Worm (Caenorhabditis elegans) whole organism, late embryonic: ENCODE measurements around the gene T13F2.2.
"Not testable (repeated sequence)": the region's sequence is repeated elsewhere in the genome, so short reads cannot be mapped to it uniquely, and the experiment has no call there.

Source experiments
- C08G9.2 ChIP-seq: sonication (generic microtip); optimal IDR thresholded peaks from 2 replicates; lab custom pipeline; 2016; ENCODE audit warnings: mild to moderate bottlenecking, missing genetic modification characterization, moderate library complexity, missing compliant biosample characterization
- C38D4.7 ChIP-seq: fragments of 200-800 bp; sonication (Bioruptor generic); optimal IDR thresholded peaks from 2 replicates; lab custom pipeline; 2018; ENCODE audit warnings: mild to moderate bottlenecking, missing genetic modification characterization, moderate library complexity, missing compliant biosample characterization
- F13H6.1 ChIP-seq: sonication (generic microtip); optimal IDR thresholded peaks from 2 replicates; lab custom pipeline; 2016; ENCODE audit warnings: missing genetic modification characterization, missing compliant biosample characterization
- Y22D7AL.16 ChIP-seq: sonication (generic microtip); optimal IDR thresholded peaks from 2 replicates; lab custom pipeline; 2016; ENCODE audit warnings: missing genetic modification characterization, missing compliant biosample characterization
- ama-1 ChIP-seq: fragments of 150-350 bp; optimal IDR thresholded peaks from 2 replicates; lab custom pipeline; 2014
- ceh-18 ChIP-seq: sonication (generic microtip); optimal IDR thresholded peaks from 2 replicates; lab custom pipeline; 2016; ENCODE audit warnings: missing genetic modification characterization, missing compliant biosample characterization
- ceh-22 ChIP-seq: sonication (generic microtip); optimal IDR thresholded peaks from 2 replicates; lab custom pipeline; 2017; ENCODE audit warnings: missing biosample characterization, missing genetic modification characterization
- ceh-24 ChIP-seq: sonication (generic microtip); optimal IDR thresholded peaks from 2 replicates; lab custom pipeline; 2016; ENCODE audit warnings: mild to moderate bottlenecking, missing genetic modification characterization, missing compliant biosample characterization
- ceh-6 ChIP-seq: fragments of 200-800 bp; sonication (Bioruptor generic); optimal IDR thresholded peaks from 2 replicates; lab custom pipeline; 2018; ENCODE audit warnings: mild to moderate bottlenecking, missing genetic modification characterization, missing compliant biosample characterization
- ceh-9 ChIP-seq: sonication (generic microtip); optimal IDR thresholded peaks from 2 replicates; lab custom pipeline; 2016; ENCODE audit warnings: mild to moderate bottlenecking, missing genetic modification characterization, inconsistent platforms, missing compliant biosample characterization
- elt-2 ChIP-seq: sonication (generic microtip); optimal IDR thresholded peaks from 2 replicates; lab custom pipeline; 2016; ENCODE audit warnings: missing genetic modification reagents, missing genetic modification characterization, missing compliant biosample characterization
- eyg-1 ChIP-seq: sonication (generic microtip); optimal IDR thresholded peaks from 2 replicates; lab custom pipeline; 2016; ENCODE audit warnings: missing genotype, missing genetic modification characterization, missing compliant biosample characterization
- fkh-10 ChIP-seq: fragments of 150-350 bp; optimal IDR thresholded peaks from 2 replicates; lab custom pipeline; 2014; ENCODE audit warnings: missing biosample characterization, missing genetic modification reagents, missing genetic modification characterization
- hlh-6 ChIP-seq: sonication (generic microtip); optimal IDR thresholded peaks from 2 replicates; lab custom pipeline; 2016; ENCODE audit warnings: missing genotype, missing genetic modification characterization, missing compliant biosample characterization
- hlh-8 ChIP-seq: sonication (generic microtip); optimal IDR thresholded peaks from 2 replicates; lab custom pipeline; 2016; ENCODE audit warnings: missing genotype, missing genetic modification characterization, missing compliant biosample characterization
- lin-11 ChIP-seq: fragments of 200-800 bp; sonication (Bioruptor generic); optimal IDR thresholded peaks from 2 replicates; lab custom pipeline; 2018; ENCODE audit warnings: mild to moderate bottlenecking, missing genetic modification characterization, missing compliant biosample characterization
- npax-4 ChIP-seq: sonication (generic microtip); optimal IDR thresholded peaks from 2 replicates; lab custom pipeline; 2016; ENCODE audit warnings: missing genetic modification characterization, missing compliant biosample characterization
- pha-4 ChIP-seq: fragments of 150-350 bp; optimal IDR thresholded peaks from 2 replicates; lab custom pipeline; 2018; ENCODE audit warnings: missing biosample characterization, missing genetic modification reagents, missing genetic modification characterization
- pqm-1 ChIP-seq: sonication (generic microtip); optimal IDR thresholded peaks from 2 replicates; lab custom pipeline; 2016; ENCODE audit warnings: missing genetic modification characterization, missing compliant biosample characterization
- pros-1 ChIP-seq: fragments of 150-350 bp; optimal IDR thresholded peaks from 2 replicates; lab custom pipeline; 2014; ENCODE audit warnings: missing biosample characterization, missing genetic modification reagents, missing genetic modification characterization
- sdc-2 ChIP-seq: sonication (generic microtip); optimal IDR thresholded peaks from 2 replicates; lab custom pipeline; 2016; ENCODE audit warnings: missing genotype, missing genetic modification characterization, missing compliant biosample characterization
- syd-9 ChIP-seq: sonication (generic microtip); optimal IDR thresholded peaks from 2 replicates; lab custom pipeline; 2016; ENCODE audit warnings: mild to moderate bottlenecking, missing genetic modification characterization, moderate library complexity, missing compliant biosample characterization
- tbx-2 ChIP-seq: sonication (generic microtip); optimal IDR thresholded peaks from 2 replicates; lab custom pipeline; 2016; ENCODE audit warnings: missing genetic modification characterization, missing compliant biosample characterization
- unc-3 ChIP-seq, 2 experiments: fragments of 200-800 bp in 1 of 2; sonication (Bioruptor generic) in 1 of 2; sonication (generic microtip) in 1 of 2; conservative IDR thresholded peaks in 1 of 2; optimal IDR thresholded peaks in 1 of 2; 2 replicates each; pipeline versions ENCODE4 v1.3.6 to Lab custom; 2016 to 2022; ENCODE audit warnings: missing compliant biosample characterization in 2 of 2, missing genetic modification characterization in 2 of 2, missing genetic modification reagents in 1 of 2
- unc-55 ChIP-seq: sonication (generic microtip); optimal IDR thresholded peaks from 2 replicates; lab custom pipeline; 2017; ENCODE audit warnings: missing biosample characterization, missing genetic modification reagents, missing genetic modification characterization
- ztf-16 ChIP-seq: sonication (generic microtip); optimal IDR thresholded peaks from 2 replicates; lab custom pipeline; 2017; ENCODE audit warnings: missing genetic modification characterization, missing compliant biosample characterization

The T13F2.2 gene

DNA sequence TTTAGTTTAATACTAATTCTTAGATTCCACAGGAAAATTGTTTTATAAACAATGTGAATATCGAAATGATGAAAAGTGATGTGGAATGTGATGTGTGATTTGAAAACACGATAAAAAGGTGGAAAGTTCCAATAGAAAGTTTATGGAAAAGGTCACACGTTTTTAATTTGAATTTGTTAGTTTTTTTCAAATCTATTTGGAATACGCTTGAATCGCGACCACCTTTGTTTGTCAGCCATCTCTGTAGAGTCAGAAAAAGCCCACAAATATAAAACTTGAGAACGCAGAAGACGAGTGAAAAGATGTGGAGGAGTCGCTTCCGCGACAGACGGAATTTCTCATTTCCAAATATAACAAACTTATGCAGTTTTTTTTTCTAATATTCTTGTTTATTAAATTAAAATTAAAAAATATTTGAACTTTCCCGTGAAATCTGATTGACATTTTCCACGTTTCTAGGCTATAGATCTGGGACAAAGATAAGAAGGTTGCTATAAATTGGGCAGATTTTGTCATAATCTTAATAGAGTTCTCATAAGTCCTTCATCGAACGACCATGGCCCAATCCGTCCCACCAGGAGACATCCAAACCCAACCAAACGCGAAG lies 43.9 kb upstream of the T13F2.2 start, which contains the start of the genes kin-24 and msp-56:
Gene kin-24 (minus strand): TSS at position 101 of the 607 bp plus-strand sequence.
Gene msp-56 (plus strand): TSS at position 557 of the 607 bp plus-strand sequence.
- no peak for TF ChIP-seq hlh-8
- TF ChIP-seq unc-3 (GFP tag; conservative IDR thresholded peaks at IDR 0.05; lab: Robert Waterston, UW), result no peak
- TF ChIP-seq unc-3 (tag; optimal IDR thresholded peaks at IDR 0.05; lab: Kevin White, UChicago), result no peak
- no peak for TF ChIP-seq ceh-22 (tag; lab: Kevin White, UChicago)

ce11 chrIV:9837349-9837748 lies 40.2 kb upstream of the T13F2.2 start, which contains the start of gene msp-10:
TSS of gene msp-10 (plus strand) at chrIV:9837649.
- TF ChIP-seq fkh-10 (GFP tag; lab: Kevin White, UChicago); syd-9 (tag; lab: Kevin White, UChicago); C38D4.7 (GFP tag; lab: Kevin White, UChicago): not testable (repeated sequence)
- TF ChIP-seq, all 69 proteins: peak for 0; not testable (repeated sequence) for 69

DNA sequence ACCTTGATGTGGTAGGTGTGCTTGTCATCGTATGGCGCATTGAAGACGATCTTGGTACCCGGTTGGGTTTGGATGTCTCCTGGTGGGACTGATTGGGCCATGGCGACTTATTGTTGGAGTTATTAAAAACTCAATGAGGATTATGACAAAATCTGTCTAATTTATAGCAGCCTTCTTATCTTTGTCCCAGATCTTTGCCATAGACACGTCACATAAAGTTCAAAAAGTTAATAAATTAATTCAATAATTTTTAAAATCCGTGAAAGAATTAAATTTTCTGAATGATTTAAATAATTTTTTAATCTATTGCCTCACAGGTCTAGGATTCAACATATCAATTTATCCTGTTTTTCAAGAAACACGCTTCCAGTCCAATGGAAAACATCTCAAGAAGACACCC lies 39.2 kb upstream of the T13F2.2 start, which contains the start of gene msp-81:
Gene msp-81 (minus strand): TSS at position 101 of the 400 bp plus-strand sequence.
- no peak for TF ChIP-seq eyg-1 (tag; lab: Kevin White, UChicago)

DNA sequence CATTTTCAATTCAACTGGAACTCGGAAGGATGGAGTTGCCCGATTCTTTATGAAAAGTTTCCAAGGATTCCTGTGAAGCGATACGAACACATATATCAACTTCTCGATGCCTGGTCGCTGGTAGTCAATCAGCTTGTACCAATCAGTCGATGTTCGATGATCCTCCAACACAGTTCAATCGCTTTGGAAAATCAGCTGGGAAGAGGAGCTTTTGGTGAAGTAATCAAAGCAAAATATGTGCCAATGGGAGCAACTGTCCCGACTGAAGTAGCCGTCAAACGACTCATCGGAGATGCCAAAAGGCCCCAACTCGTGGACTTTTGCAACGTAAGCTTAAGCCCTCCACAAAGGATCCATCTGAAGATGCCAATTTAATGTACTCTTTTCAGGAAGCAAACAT lies 36.2 kb upstream of the T13F2.2 start:
- TF ChIP-seq elt-2 (tag; lab: Kevin White, UChicago) (no peak), ceh-6 (GFP tag; lab: Kevin White, UChicago) (no peak), sdc-2 (tag; lab: Kevin White, UChicago) (no peak), npax-4 (tag; lab: Kevin White, UChicago) (no peak), ceh-9 (tag; lab: Kevin White, UChicago) (no peak)

ce11 chrIV:9832586-9832985 lies 35.4 kb upstream of the T13F2.2 start, which contains the start of gene kin-21:
TSS of gene kin-21 (plus strand) at chrIV:9832886.
- TF ChIP-seq pros-1, result no peak

ce11 chrIV:9825196-9825744 lies 28.1 kb upstream of the T13F2.2 start, which contains the start of gene mtr-4:
TSS of gene mtr-4 (plus strand) at chrIV:9825694.
- no peak for TF ChIP-seq tbx-2
- TF ChIP-seq npax-4 (tag; lab: Kevin White, UChicago), result no peak
- no peak for TF ChIP-seq pqm-1 (tag; lab: Kevin White, UChicago)
- no peak for TF ChIP-seq Y22D7AL.16
- TF ChIP-seq ama-1 (lab: Kevin White, UChicago), result no peak
- TF ChIP-seq eyg-1 (tag; lab: Kevin White, UChicago), result no peak
- TF ChIP-seq ceh-18 (tag; lab: Kevin White, UChicago), result no peak

DNA sequence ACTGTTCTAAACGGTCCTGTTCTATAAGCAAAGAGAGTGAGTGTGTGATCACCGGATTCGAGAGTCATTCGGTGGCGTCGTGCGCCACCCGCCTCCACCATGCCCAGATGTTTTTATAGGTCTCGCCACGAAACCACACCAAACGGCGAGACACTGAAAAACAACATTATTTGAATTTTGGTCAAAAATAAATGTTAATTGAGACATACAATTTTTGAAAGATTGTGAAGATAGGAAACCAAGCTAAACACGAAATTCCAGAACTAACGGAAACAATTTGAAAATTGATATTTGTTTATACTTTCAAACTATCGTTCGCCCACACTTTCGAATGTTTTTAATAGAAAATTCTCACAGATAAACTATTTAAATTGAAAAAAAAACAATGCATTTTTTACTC lies 27.3 kb upstream of the T13F2.2 start, which contains the start of gene catp-6:
Gene catp-6 (minus strand): TSS at position 101 of the 400 bp plus-strand sequence.
- no peak for TF ChIP-seq hlh-6 (tag; lab: Kevin White, UChicago)
- TF ChIP-seq pros-1, result no peak
- no peak for TF ChIP-seq pha-4
- TF ChIP-seq unc-3 (GFP tag; conservative IDR thresholded peaks at IDR 0.05; lab: Robert Waterston, UW), result no peak
- TF ChIP-seq unc-3 (tag; optimal IDR thresholded peaks at IDR 0.05; lab: Kevin White, UChicago), result no peak
- no peak for TF ChIP-seq unc-55
- TF ChIP-seq ztf-16 (tag; lab: Kevin White, UChicago), result no peak

DNA sequence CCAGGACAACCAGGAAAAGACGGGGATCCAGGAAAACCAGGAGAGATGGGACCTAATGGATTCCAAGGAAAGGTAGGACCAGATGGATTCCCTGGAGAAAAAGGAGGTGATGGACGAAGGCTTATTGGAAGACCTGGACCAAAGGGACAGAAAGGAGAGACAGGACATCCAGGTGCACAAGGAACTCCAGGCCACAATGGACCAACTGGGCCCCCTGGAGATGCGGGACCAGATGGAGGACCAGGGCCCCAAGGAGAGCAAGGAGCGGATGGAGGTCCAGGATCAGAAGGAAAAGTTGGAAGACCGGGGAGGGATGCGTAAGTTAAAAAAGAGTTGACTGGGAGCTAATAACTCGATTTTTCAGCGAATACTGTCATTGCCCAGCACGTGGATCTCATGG lies 25.4 kb upstream of the T13F2.2 start:
- TF ChIP-seq C08G9.2 (tag; lab: Kevin White, UChicago) (peak; percentile 9), lin-11 (tag; lab: Kevin White, UChicago) (no peak), F13H6.1 (tag; lab: Kevin White, UChicago) (no peak), ceh-24 (tag; lab: Kevin White, UChicago) (no peak), sdc-2 (tag; lab: Kevin White, UChicago) (no peak)
